Fruit fly (Drosophila melanogaster): ENCODE data around the gene Unc50.

dm6 chr3R:8680611-8681010 lies 4.2 kb upstream of the Unc50 start:
- TF ChIP-seq CG17806 (tag; optimal IDR thresholded peaks at IDR 0.05) (no peak), CG15710 (tag; optimal IDR thresholded peaks at IDR 0.05) (no peak), CG10348 (GFP tag; IDR thresholded peaks at IDR 0.05) (no peak), Pif1A (GFP tag; optimal IDR thresholded peaks at IDR 0.05) (no peak), rn (GFP tag; IDR thresholded peaks at IDR 0.05) (no peak), Snoo (tag; optimal IDR thresholded peaks at IDR 0.05) (no peak), CG14655 (GFP tag; optimal IDR thresholded peaks at IDR 0.05) (no peak), CG34367 (tag; optimal IDR thresholded peaks at IDR 0.05) (no peak), Ets98B (GFP tag; IDR thresholded peaks at IDR 0.05) (no peak), gl (tag; optimal IDR thresholded peaks at IDR 0.05) (no peak)

Measured in whole organism, pupa.